Worm (Caenorhabditis elegans) whole organism, early embryonic: Measurements from ENCODE around the gene oac-7.
"Not testable (repeated sequence)": the region's sequence is repeated elsewhere in the genome, so short reads cannot be mapped to it uniquely, and the experiment has no call there.

Experiments
- aly-1 ChIP-seq: sonication (generic microtip); optimal IDR thresholded peaks from 2 replicates; lab custom pipeline; 2016; ENCODE audit warnings: missing genetic modification characterization, missing compliant biosample characterization
- ama-1 ChIP-seq: fragments of 150-350 bp; optimal IDR thresholded peaks from 2 replicates; lab custom pipeline; 2014
- ceh-36 ChIP-seq: sonication (generic microtip); optimal IDR thresholded peaks from 2 replicates; lab custom pipeline; 2016; ENCODE audit warnings: missing genetic modification characterization, inconsistent platforms, missing compliant biosample characterization
- flt-1 ChIP-seq: fragments of 200-800 bp; sonication (Bioruptor generic); IDR thresholded peaks from 2 replicates; pipeline ENCODE4 v1.3.6; 2022; ENCODE audit warnings: missing genetic modification characterization, missing compliant biosample characterization
- pes-1 ChIP-seq: fragments of 200-800 bp; sonication (Bioruptor generic); IDR thresholded peaks from 2 replicates; pipeline ENCODE4 v1.3.6; 2022; ENCODE audit warnings: missing genetic modification reagents, missing genetic modification characterization, missing compliant biosample characterization
- tbx-11 ChIP-seq: fragments of 200-800 bp; sonication (Bioruptor generic); IDR thresholded peaks from 2 replicates; pipeline ENCODE4 v1.3.6; 2022; ENCODE audit warnings: missing genetic modification characterization, missing compliant biosample characterization
- tra-4 ChIP-seq: sonication (generic microtip); optimal IDR thresholded peaks from 2 replicates; lab custom pipeline; 2017; ENCODE audit warnings: missing genetic modification characterization, missing compliant biosample characterization

DNA sequence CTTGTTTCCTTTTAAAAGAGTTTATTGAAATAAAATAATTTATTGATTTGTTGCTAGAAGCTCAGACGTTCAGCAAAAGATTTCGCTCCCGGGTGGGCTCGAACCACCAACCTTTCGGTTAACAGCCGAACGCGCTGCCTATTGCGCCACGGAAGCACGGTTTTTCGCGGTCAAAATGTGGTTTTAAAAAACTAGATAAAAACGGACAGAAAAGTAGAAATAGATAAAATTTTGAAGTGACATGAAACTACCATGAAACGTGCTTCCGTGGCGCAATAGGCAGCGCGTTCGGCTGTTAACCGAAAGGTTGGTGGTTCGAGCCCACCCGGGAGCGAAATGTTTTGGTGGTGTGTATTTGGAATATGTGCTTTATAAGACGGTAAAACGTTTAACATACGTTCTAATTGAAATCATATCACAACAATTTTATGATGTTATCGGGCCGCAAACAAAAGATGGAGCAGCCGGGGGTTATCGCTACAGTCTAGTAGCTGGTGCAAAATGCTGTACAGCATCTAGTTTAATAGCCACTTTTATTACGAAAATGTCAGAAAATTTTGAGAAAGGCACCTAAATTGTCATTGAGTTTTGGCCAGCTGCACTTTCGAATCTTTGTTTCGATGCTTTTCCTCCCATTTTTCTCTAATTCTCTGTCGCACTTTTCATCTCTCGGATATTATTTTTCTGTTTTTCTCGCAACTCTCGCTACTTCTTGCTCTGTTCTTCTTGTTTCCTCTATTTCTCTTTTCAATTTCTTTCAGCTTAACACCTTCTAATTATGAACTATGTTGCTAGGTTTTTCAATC, 28.9 kb downstream of the oac-7 start, which contains the start of gene slc-9B.2:
- TF ChIP-seq ceh-36 (tag; lab: Kevin White, UChicago); tbx-11 (GFP tag; lab: Robert Waterston, UW); flt-1; tra-4 (tag; lab: Kevin White, UChicago); pes-1; aly-1 (tag; lab: Kevin White, UChicago); ama-1 (lab: Kevin White, UChicago): not testable (repeated sequence)
